Worm (Caenorhabditis elegans): ENCODE results near the gene F38B7.10.

DNA sequence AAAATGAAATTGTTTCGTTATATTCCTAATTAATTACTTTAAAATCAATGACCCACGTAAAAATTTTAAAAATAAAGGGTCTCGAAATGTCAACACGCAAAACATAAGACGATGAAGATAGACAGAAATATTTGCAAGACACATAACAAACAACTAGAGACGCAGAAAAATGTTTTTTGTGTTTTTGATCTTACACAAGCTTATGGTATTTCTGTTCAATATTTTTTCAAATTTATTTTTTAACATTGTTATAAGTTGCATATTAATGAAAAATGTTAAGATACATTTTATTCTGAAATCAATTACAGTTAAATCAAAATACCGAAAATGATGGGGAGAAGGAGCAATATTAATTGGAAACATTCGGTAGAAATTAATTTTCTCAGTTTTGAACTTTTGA lies 31.9 kb upstream of the F38B7.10 start, which contains the start of gene C55A6.3:
- TF ChIP-seq unc-62 (GFP tag; optimal IDR thresholded peaks at IDR 0.05 in 1 of 2) = peak in 1 of 2 experiments; percentile 34
- no peak for TF ChIP-seq unc-62 (tag; optimal IDR thresholded peaks at IDR 0.05)
- TF ChIP-seq zag-1 (tag; optimal IDR thresholded peaks at IDR 0.05) = no peak
- TF ChIP-seq fkh-10 (GFP tag; optimal IDR thresholded peaks at IDR 0.05) = no peak
